Fruit fly (Drosophila melanogaster) whole organism, embryonic: ENCODE measurements around the gene RabX5.

Experiments used
- Awh ChIP-seq: fragments of 200-800 bp; sonication (Bioruptor generic); IDR thresholded peaks from 2 replicates; pipeline ENCODE4, ENCODE4 v1.3.6; 2022; ENCODE audit warnings: missing biosample characterization, missing genetic modification characterization
- CG30020 ChIP-seq: fragments of 200-800 bp; optimal IDR thresholded peaks from 2 replicates; lab custom pipeline; 2019; ENCODE audit warnings: missing biosample characterization, mild to moderate bottlenecking, missing genetic modification characterization, moderate library complexity
- CG4424 ChIP-seq: fragments of 200-800 bp; sonication (Bioruptor generic); optimal IDR thresholded peaks from 3 replicates; lab custom pipeline; 2016; ENCODE audit warnings: missing biosample characterization, missing genetic modification characterization
- Hmr ChIP-seq: fragments of 200-800 bp; sonication (Bioruptor generic); optimal IDR thresholded peaks from 3 replicates; lab custom pipeline; 2017; ENCODE audit warnings: mild to moderate bottlenecking, missing biosample characterization, missing genetic modification reagents, missing genetic modification characterization
- Trl ChIP-seq, 3 experiments: fragments of >200 bp in 2 of 3; fragments of 200-800 bp in 1 of 3; sonication (Bioruptor generic) in 1 of 3; optimal IDR thresholded peaks; 2 replicates in 1 of 3; 3 replicates in 2 of 3; lab custom pipeline; 2016 to 2017; ENCODE audit warnings: missing biosample characterization in 1 of 3, missing genetic modification characterization in 1 of 3
- chm ChIP-seq: fragments of 200-800 bp; sonication (Bioruptor generic); IDR thresholded peaks from 2 replicates; pipeline ENCODE4 v1.3.6; 2022; ENCODE audit warnings: missing biosample characterization, missing genetic modification characterization
- lmd ChIP-seq: fragments of 200-800 bp; sonication (Bioruptor generic); IDR thresholded peaks from 2 replicates; pipeline ENCODE4 v1.3.6; 2022; ENCODE audit warnings: missing biosample characterization, missing genetic modification characterization
- vfl ChIP-seq: fragments of 200-800 bp; sonication (Bioruptor generic); optimal IDR thresholded peaks from 2 replicates; lab custom pipeline; 2016; ENCODE audit warnings: missing biosample characterization, missing genetic modification characterization

DNA sequence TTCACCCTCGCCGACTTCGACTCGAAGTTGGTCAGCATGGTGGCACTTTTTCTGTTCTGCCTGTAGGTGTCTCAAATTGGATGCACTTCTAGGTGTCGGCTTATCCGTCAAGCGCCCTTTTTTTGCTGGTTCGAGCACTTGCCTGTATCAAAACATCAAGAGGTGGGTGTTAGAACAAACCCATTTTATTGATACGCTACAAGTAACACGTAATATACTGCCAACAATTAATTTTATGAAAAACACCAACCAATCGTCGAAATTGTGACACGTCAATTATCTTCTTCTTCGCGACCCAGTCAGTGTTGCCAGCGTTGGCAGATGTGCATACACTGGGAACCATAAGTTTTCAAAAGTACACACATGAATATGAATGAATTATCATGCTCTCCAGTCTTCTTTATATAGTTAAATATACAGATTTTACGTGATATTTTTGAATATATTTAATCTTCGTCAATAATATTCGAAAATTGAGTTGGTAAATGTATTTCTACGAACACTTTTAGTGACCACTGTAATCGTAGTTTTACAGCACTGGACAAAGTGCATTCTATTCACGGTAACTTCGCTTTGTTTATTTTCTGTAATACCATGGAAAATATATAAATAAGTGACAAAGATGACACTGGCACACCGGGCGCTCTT is 24.9 kb downstream of the RabX5 start, which contains the start of the genes alphaCOP and CG13919:
- TF ChIP-seq Hmr (GFP tag; lab: Kevin White, UChicago) (peak; percentile 96), chm (peak; percentile 98), Awh (GFP tag; lab: Robert Waterston, UW) (peak; percentile 98), CG4424 (GFP tag; lab: Kevin White, UChicago) (peak; percentile 96), CG30020 (tag; lab: Kevin White, UChicago) (peak; percentile 86), lmd (peak; percentile 97), vfl (GFP tag; lab: Kevin White, UChicago) (peak; percentile 94), Trl (optimal IDR thresholded peaks at IDR 0.05; lab: Kevin White, UChicago) (no peak), Trl (GFP tag; optimal IDR thresholded peaks at IDR 0.05; lab: Kevin White, UChicago) (peak; percentile 92)
